Worm (Caenorhabditis elegans) whole organism, L1 larva: ENCODE results near the gene sdz-32.
"Not testable (repeated sequence)": the region's sequence is repeated elsewhere in the genome, so short reads cannot be mapped to it uniquely, and the experiment has no call there.

Experiments used
- blmp-1 ChIP-seq: fragments of 150-350 bp; optimal IDR thresholded peaks from 2 replicates; lab custom pipeline; 2014; ENCODE audit warnings: missing biosample characterization, missing genetic modification characterization
- ceh-8 ChIP-seq: fragments of 200-800 bp; sonication (Bioruptor generic); optimal IDR thresholded peaks from 2 replicates; lab custom pipeline; 2018; ENCODE audit warnings: mild to moderate bottlenecking, missing genetic modification characterization, moderate library complexity, missing compliant biosample characterization
- ceh-82 ChIP-seq, 3 experiments: fragments of 150-350 bp in 1 of 3; sonication (generic microtip) in 2 of 3; optimal IDR thresholded peaks; 2 replicates each; lab custom pipeline; 2014 to 2017; ENCODE audit warnings: missing biosample characterization in 3 of 3, missing genetic modification characterization in 3 of 3
- ceh-88 ChIP-seq: fragments of 200-800 bp; sonication (Bioruptor generic); IDR thresholded peaks from 2 replicates; pipeline ENCODE4 v1.3.6; 2022; ENCODE audit warnings: missing genetic modification characterization, missing compliant biosample characterization
- fos-1 ChIP-seq: fragments of 150-350 bp; optimal IDR thresholded peaks from 2 replicates; lab custom pipeline; 2014; ENCODE audit warnings: missing biosample characterization, missing genetic modification characterization
- jun-1 ChIP-seq: fragments of 150-350 bp; optimal IDR thresholded peaks from 2 replicates; lab custom pipeline; 2014; ENCODE audit warnings: missing biosample characterization, missing genetic modification reagents, missing genetic modification characterization
- lin-13 ChIP-seq: fragments of 150-350 bp; optimal IDR thresholded peaks from 2 replicates; lab custom pipeline; 2014; ENCODE audit warnings: missing biosample characterization, missing genetic modification reagents, missing genetic modification characterization
- nhr-90 ChIP-seq: sonication (generic microtip); optimal IDR thresholded peaks from 2 replicates; lab custom pipeline; 2016; ENCODE audit warnings: mild to moderate bottlenecking, missing genetic modification characterization, missing compliant biosample characterization; ENCODE audit not compliant: poor library complexity
- sox-4 ChIP-seq: sonication (generic microtip); optimal IDR thresholded peaks from 2 replicates; lab custom pipeline; 2016; ENCODE audit warnings: missing genetic modification characterization, missing compliant biosample characterization
- sptf-1 ChIP-seq: fragments of 150-350 bp; optimal IDR thresholded peaks from 2 replicates; lab custom pipeline; 2014; ENCODE audit warnings: missing biosample characterization, missing genetic modification characterization
- zag-1 ChIP-seq: fragments of 150-350 bp; optimal IDR thresholded peaks from 2 replicates; lab custom pipeline; 2014; ENCODE audit warnings: missing biosample characterization, missing genetic modification characterization

DNA sequence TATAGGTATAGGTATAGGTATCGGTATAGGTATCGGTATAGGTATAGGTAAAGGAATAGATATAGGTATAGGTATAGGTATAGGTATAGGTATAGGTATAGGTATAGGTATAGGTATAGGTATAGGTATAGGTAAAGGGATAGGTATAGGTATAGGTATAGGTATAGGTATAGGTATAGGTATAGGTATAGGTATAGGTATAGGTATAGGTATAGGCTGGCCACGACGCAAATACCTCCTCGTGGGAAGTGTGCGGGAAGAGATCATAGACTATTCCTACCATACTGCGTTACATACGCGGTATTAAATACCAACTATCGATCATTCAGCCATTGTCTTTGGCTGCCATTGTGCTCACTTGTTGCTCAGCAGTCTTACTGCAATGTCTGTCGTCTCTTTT, 17.0 kb downstream of the sdz-32 start, which contains the start of gene fbxb-112:
- TF ChIP-seq sox-4 (tag; lab: Kevin White, UChicago); sptf-1 (tag; lab: Kevin White, UChicago); fos-1 (tag; lab: Kevin White, UChicago); lin-13 (GFP tag; lab: Kevin White, UChicago); jun-1; nhr-90 (tag; lab: Kevin White, UChicago); blmp-1 (tag; lab: Kevin White, UChicago); ceh-82 (tag; optimal IDR thresholded peaks at IDR 0.05; lab: Kevin White, UChicago); zag-1 (tag; lab: Kevin White, UChicago); ceh-88 (GFP tag; lab: Robert Waterston, UW); ceh-8 (GFP tag; lab: Kevin White, UChicago): not testable (repeated sequence)
